Fruit fly (Drosophila melanogaster) whole organism, prepupa: ENCODE results near the gene CG31751.
A peak's percentile ranks its signal among the peaks of the same experiment; 100 is the strongest.

Source experiments
- CG10631 ChIP-seq: fragments of 200-800 bp; sonication (Bioruptor generic); optimal IDR thresholded peaks from 2 replicates; lab custom pipeline; 2016; ENCODE audit warnings: missing biosample characterization, missing genetic modification characterization
- CG10669 ChIP-seq: fragments of 200-800 bp; sonication (Bioruptor generic); optimal IDR thresholded peaks from 3 replicates; lab custom pipeline; 2018; ENCODE audit warnings: missing biosample characterization, mild to moderate bottlenecking, missing genetic modification characterization, moderate library complexity
- CG11762 ChIP-seq: fragments of 200-800 bp; sonication (Bioruptor generic); optimal IDR thresholded peaks from 3 replicates; lab custom pipeline; 2016; ENCODE audit warnings: missing biosample characterization, missing genetic modification characterization; ENCODE audit not compliant: insufficient read depth
- CG11902 ChIP-seq: fragments of 200-800 bp; sonication (Bioruptor generic); optimal IDR thresholded peaks from 3 replicates; lab custom pipeline; 2016; ENCODE audit warnings: missing biosample characterization, missing genetic modification characterization
- CG15336 ChIP-seq: fragments of 200-800 bp; sonication (Bioruptor generic); IDR thresholded peaks from 2 replicates; pipeline ENCODE4 v1.3.6; 2022; ENCODE audit warnings: missing biosample characterization, missing genetic modification characterization
- CG1621 ChIP-seq: fragments of 200-800 bp; sonication (Bioruptor generic); optimal IDR thresholded peaks from 3 replicates; lab custom pipeline; 2018; ENCODE audit warnings: missing biosample characterization, mild to moderate bottlenecking, missing genetic modification characterization
- CG31627 ChIP-seq: fragments of 200-800 bp; sonication (Bioruptor generic); optimal IDR thresholded peaks from 3 replicates; lab custom pipeline; 2016; ENCODE audit warnings: missing biosample characterization, missing genetic modification characterization
- CG3919 ChIP-seq: fragments of 200-800 bp; sonication (Bioruptor generic); optimal IDR thresholded peaks from 3 replicates; lab custom pipeline; 2016; ENCODE audit warnings: missing biosample characterization, missing genetic modification characterization
- CG6163 ChIP-seq: fragments of 200-800 bp; sonication (Bioruptor generic); IDR thresholded peaks from 3 replicates; pipeline ENCODE4 v1.3.6; 2022; ENCODE audit warnings: missing biosample characterization, missing genetic modification characterization
- CG6792 ChIP-seq: fragments of 200-800 bp; sonication (Bioruptor generic); optimal IDR thresholded peaks from 3 replicates; lab custom pipeline; 2016; ENCODE audit warnings: missing biosample characterization, missing genetic modification characterization
- CG6808 ChIP-seq: fragments of 200-800 bp; sonication (Bioruptor generic); optimal IDR thresholded peaks from 3 replicates; lab custom pipeline; 2017; ENCODE audit warnings: missing biosample characterization, missing genetic modification characterization, mild to moderate bottlenecking, moderate library complexity, missing genetic modification reagents
- CG9139 ChIP-seq: fragments of 200-800 bp; sonication (Bioruptor generic); optimal IDR thresholded peaks from 3 replicates; lab custom pipeline; 2017; ENCODE audit warnings: missing biosample characterization, mild to moderate bottlenecking, missing genetic modification characterization
- Eip78C ChIP-seq: fragments of 200-800 bp; sonication (Bioruptor generic); peaks from one replicate; lab custom pipeline; 2016; ENCODE audit warnings: missing biosample characterization, missing genetic modification characterization
- Ets21C ChIP-seq: fragments of 200-800 bp; sonication (Bioruptor generic); optimal IDR thresholded peaks from 3 replicates; lab custom pipeline; 2016; ENCODE audit warnings: missing biosample characterization, missing genetic modification characterization
- Ets96B ChIP-seq: fragments of 200-800 bp; optimal IDR thresholded peaks from 2 replicates; lab custom pipeline; 2019; ENCODE audit warnings: missing biosample characterization, mild to moderate bottlenecking, missing genetic modification characterization, moderate library complexity
- Gug ChIP-seq: fragments of 200-800 bp; sonication (Bioruptor generic); IDR thresholded peaks from 2 replicates; pipeline ENCODE4 v1.3.6; 2022; ENCODE audit warnings: missing biosample characterization, missing genetic modification characterization
- Hr38 ChIP-seq: sonication (Bioruptor generic); optimal IDR thresholded peaks from 2 replicates; lab custom pipeline; 2016; ENCODE audit warnings: missing biosample characterization, missing genetic modification characterization
- Hr39 ChIP-seq: fragments of 200-800 bp; sonication (Bioruptor generic); optimal IDR thresholded peaks from 2 replicates; lab custom pipeline; 2016; ENCODE audit warnings: missing biosample characterization, missing genetic modification characterization
- Hr4 ChIP-seq: fragments of 200-800 bp; sonication (Bioruptor generic); optimal IDR thresholded peaks from 3 replicates; lab custom pipeline; 2016; ENCODE audit warnings: missing biosample characterization, missing genetic modification characterization
- Lpt ChIP-seq: fragments of 200-800 bp; sonication (Bioruptor generic); optimal IDR thresholded peaks from 3 replicates; lab custom pipeline; 2016; ENCODE audit warnings: missing biosample characterization, missing genetic modification characterization
- OdsH ChIP-seq: fragments of 200-800 bp; sonication (Bioruptor generic); optimal IDR thresholded peaks from 3 replicates; lab custom pipeline; 2016; ENCODE audit warnings: missing biosample characterization, missing genetic modification characterization
- Sox15 ChIP-seq: fragments of 200-800 bp; sonication (Bioruptor generic); optimal IDR thresholded peaks from 3 replicates; lab custom pipeline; 2016; ENCODE audit warnings: missing biosample characterization, missing genetic modification characterization
- achi ChIP-seq: fragments of 200-800 bp; sonication (Bioruptor generic); optimal IDR thresholded peaks from 3 replicates; lab custom pipeline; 2016; ENCODE audit warnings: missing biosample characterization, missing genetic modification characterization
- cyc ChIP-seq: fragments of 200-800 bp; sonication (Bioruptor generic); optimal IDR thresholded peaks from 3 replicates; lab custom pipeline; 2016; ENCODE audit warnings: missing biosample characterization, missing genetic modification characterization
- dac ChIP-seq: fragments of 200-800 bp; sonication (Bioruptor generic); optimal IDR thresholded peaks from 2 replicates; lab custom pipeline; 2017; ENCODE audit warnings: missing biosample characterization, mild to moderate bottlenecking, missing genetic modification characterization
- dsx ChIP-seq: fragments of 200-800 bp; optimal IDR thresholded peaks from 3 replicates; lab custom pipeline; 2019; ENCODE audit warnings: missing biosample characterization, mild to moderate bottlenecking, missing genetic modification characterization, moderate library complexity; ENCODE audit not compliant: poor library complexity, severe bottlenecking
- fd85E ChIP-seq: fragments of 200-800 bp; sonication (Bioruptor generic); optimal IDR thresholded peaks from 3 replicates; lab custom pipeline; 2016; ENCODE audit warnings: missing biosample characterization, missing genetic modification characterization
- fkh ChIP-seq: fragments of 200-800 bp; sonication (Bioruptor generic); optimal IDR thresholded peaks from 3 replicates; lab custom pipeline; 2017; ENCODE audit warnings: missing biosample characterization, mild to moderate bottlenecking, missing genetic modification characterization, moderate library complexity
- lz ChIP-seq: fragments of 200-800 bp; sonication (Bioruptor generic); optimal IDR thresholded peaks from 3 replicates; lab custom pipeline; 2016; ENCODE audit warnings: missing biosample characterization, missing genetic modification characterization
- salr ChIP-seq, 2 experiments: fragments of 200-800 bp; sonication (Bioruptor generic); optimal IDR thresholded peaks; 3 replicates each; lab custom pipeline; 2016 to 2018; ENCODE audit warnings: missing biosample characterization in 2 of 2, missing genetic modification characterization in 2 of 2, mild to moderate bottlenecking in 1 of 2
- spab ChIP-seq: fragments of 200-800 bp; sonication (Bioruptor generic); optimal IDR thresholded peaks from 2 replicates; lab custom pipeline; 2017; ENCODE audit warnings: missing biosample characterization, mild to moderate bottlenecking, missing genetic modification characterization, missing genetic modification reagents
- ss ChIP-seq, 2 experiments: fragments of 200-800 bp; sonication (Bioruptor generic); optimal IDR thresholded peaks; 2 replicates in 1 of 2; 3 replicates in 1 of 2; lab custom pipeline; 2017 to 2018; ENCODE audit warnings: mild to moderate bottlenecking in 2 of 2, missing biosample characterization in 2 of 2, missing genetic modification characterization in 2 of 2, moderate library complexity in 1 of 2
- svp ChIP-seq: fragments of 200-800 bp; sonication (Bioruptor generic); peaks from one replicate; lab custom pipeline; 2016; ENCODE audit warnings: missing biosample characterization, missing genetic modification characterization
- topi ChIP-seq: fragments of 200-800 bp; sonication (Bioruptor generic); optimal IDR thresholded peaks from 3 replicates; lab custom pipeline; 2016; ENCODE audit warnings: missing biosample characterization, missing genetic modification characterization
- vri ChIP-seq: fragments of 200-800 bp; sonication (Bioruptor generic); optimal IDR thresholded peaks from 3 replicates; lab custom pipeline; 2016; ENCODE audit warnings: missing biosample characterization, mild to moderate bottlenecking, missing genetic modification characterization

The CG31751 gene

DNA sequence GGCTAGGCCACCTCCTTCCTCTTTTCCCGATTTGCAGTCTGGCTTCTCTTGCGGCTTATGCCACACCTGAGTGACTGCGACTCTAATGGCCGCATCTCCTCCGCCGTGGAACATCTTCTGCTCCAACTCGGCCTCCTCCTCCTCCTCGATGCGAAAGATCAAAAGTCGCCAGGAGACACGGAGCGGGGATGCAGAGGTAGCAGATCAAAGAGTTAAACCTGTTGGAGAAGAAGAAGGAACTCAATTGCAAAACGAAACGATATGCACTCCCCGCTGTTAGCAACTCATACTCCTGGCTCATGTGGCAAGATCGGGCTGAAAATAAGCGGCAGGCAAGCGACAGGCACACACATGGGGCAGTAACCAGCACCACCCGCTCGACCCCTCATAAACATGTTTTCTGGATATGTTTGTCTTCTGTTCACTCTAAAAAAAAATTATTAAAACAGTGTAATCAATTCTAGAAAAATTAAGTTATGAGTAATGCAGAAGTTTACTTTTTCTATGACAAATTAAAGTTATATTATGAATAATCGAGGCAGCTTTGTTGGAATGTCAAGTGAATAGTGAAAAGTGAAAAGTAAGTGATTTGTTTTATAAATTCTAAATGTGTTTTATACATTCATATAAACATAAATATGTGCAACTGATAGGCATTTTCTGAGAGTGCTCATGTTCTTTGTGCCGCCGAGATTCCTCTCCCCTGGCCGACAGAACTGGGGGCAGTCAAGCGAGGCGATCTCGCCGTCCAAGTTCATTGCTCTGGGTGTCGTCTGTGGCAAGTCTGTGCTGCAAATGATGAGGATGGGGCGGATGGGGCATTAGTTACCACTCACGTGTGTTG is 12.1 kb upstream of the CG31751 start (continued):
- TF ChIP-seq dsx (GFP tag; lab: Kevin White, UChicago), result peak; percentile 81
- TF ChIP-seq CG11762 (GFP tag; lab: Kevin White, UChicago), result peak; percentile 63
- peak; percentile 88 for TF ChIP-seq CG6808 (GFP tag; lab: Kevin White, UChicago)
- peak; percentile 64 for TF ChIP-seq CG1621
- TF ChIP-seq OdsH (GFP tag; lab: Kevin White, UChicago), result peak; percentile 81
- no peak for TF ChIP-seq fd85E (GFP tag; lab: Kevin White, UChicago)
- peak; percentile 95 for TF ChIP-seq Eip78C (GFP tag; lab: Kevin White, UChicago)
- TF ChIP-seq CG11902, result no peak
- no peak for TF ChIP-seq Hr38 (GFP tag; lab: Kevin White, UChicago)
- peak; percentile 76 for TF ChIP-seq Lpt
- peak; percentile 79 for TF ChIP-seq CG9139 (GFP tag; lab: Kevin White, UChicago)
- peak; percentile 83 for TF ChIP-seq spab
- TF ChIP-seq ss (GFP tag; optimal IDR thresholded peaks at IDR 0.05; lab: Kevin White, UChicago), result peak; percentile 85 to 88
- TF ChIP-seq svp (GFP tag; lab: Kevin White, UChicago), result peak; percentile 90

DNA sequence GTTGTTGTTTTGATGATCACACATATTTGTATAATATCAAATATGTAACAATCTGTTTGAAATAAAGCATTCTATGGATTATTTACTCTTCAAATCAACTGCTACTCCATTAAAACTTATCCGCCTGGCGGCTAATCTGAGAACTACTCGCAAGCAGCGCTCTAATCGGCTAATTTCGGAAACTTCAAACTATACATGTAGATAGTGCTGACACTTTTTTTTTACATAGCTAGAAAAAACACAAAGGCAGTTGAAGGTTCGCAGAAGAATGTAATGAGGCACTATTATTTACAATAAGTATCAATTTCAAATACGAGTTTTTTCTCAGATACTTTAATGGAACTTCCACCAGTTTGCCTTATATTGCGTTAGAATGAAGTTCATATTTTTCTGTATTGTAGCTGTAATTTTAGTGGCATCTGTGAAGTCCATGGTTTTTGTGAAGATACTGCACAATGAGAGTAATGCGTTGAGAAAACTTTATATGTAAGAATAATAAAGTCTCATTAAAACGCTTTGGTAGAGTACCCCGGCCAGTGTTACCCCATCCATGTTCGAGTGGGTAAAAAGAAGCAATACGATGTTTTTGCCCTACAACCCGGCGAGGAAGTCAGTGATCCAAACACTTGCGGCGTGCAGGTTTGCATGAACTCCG is 10.9 kb upstream of the CG31751 start:
- peak; percentile 67 for TF ChIP-seq CG3919 (GFP tag; lab: Kevin White, UChicago)
- TF ChIP-seq salr (GFP tag; optimal IDR thresholded peaks at IDR 0.05; lab: Kevin White, UChicago), result peak in 1 of 2 experiments; percentile 45
- TF ChIP-seq Ets21C (GFP tag; lab: Kevin White, UChicago), result peak; percentile 16
- TF ChIP-seq CG10631 (GFP tag; lab: Kevin White, UChicago), result peak; percentile 28
- TF ChIP-seq svp (GFP tag; lab: Kevin White, UChicago), result peak; percentile 41
- peak; percentile 68 for TF ChIP-seq cyc
- no peak for TF ChIP-seq CG15336 (GFP tag; lab: Robert Waterston, UW)
- TF ChIP-seq OdsH (GFP tag; lab: Kevin White, UChicago), result peak; percentile 50
- no peak for TF ChIP-seq CG11762 (GFP tag; lab: Kevin White, UChicago)
- peak; percentile 20 for TF ChIP-seq Hr4 (GFP tag; lab: Kevin White, UChicago)
- TF ChIP-seq lz, result peak; percentile 44
- TF ChIP-seq Hr39, result peak; percentile 35
- TF ChIP-seq fkh (GFP tag; lab: Kevin White, UChicago), result peak; percentile 83
- no peak for TF ChIP-seq fd85E (GFP tag; lab: Kevin White, UChicago)
- peak; percentile 54 for TF ChIP-seq CG31627 (GFP tag; lab: Kevin White, UChicago)
- no peak for TF ChIP-seq Sox15
- no peak for TF ChIP-seq Gug (GFP tag; lab: Robert Waterston, UW)
- TF ChIP-seq Eip78C (GFP tag; lab: Kevin White, UChicago), result peak; percentile 64
- TF ChIP-seq CG10669 (GFP tag; lab: Kevin White, UChicago), result peak; percentile 3

DNA sequence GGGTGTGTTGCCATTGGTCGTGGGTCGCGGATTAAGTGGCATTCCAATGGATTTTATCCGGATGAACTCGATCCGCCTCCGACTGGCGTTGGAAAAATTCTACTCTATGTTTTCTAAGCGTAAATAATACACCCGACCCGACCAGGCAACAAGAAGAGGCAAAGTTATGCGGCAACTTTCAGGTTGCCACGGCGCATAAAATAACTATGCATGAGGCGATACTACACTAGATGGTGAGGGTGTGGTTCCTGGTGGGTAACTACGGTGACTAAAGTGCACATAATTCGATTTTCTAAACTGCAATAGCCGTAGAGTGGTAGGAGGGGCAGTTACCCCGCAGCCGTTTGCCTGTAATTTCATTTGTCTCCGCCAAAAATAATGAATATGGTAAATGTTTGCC is 5.9 kb upstream of the CG31751 start, which contains the start of gene CG43338:
Gene CG43338, minus strand, starts transcription at position 101 of the 400 bp plus-strand sequence.
- TF ChIP-seq Hr38 (GFP tag; lab: Kevin White, UChicago), result no peak
- TF ChIP-seq Hr4 (GFP tag; lab: Kevin White, UChicago), result no peak
- TF ChIP-seq CG6792 (GFP tag; lab: Kevin White, UChicago), result no peak
- TF ChIP-seq vri, result no peak
- no peak for TF ChIP-seq OdsH (GFP tag; lab: Kevin White, UChicago)
- no peak for TF ChIP-seq CG9139 (GFP tag; lab: Kevin White, UChicago)
- TF ChIP-seq Ets96B (tag; lab: Kevin White, UChicago), result no peak
- no peak for TF ChIP-seq dac (GFP tag; lab: Kevin White, UChicago)
- no peak for TF ChIP-seq CG6808 (GFP tag; lab: Kevin White, UChicago)
- TF ChIP-seq fkh (GFP tag; lab: Kevin White, UChicago), result no peak
- no peak for TF ChIP-seq dsx (GFP tag; lab: Kevin White, UChicago)
- TF ChIP-seq CG6163, result no peak
- TF ChIP-seq Eip78C (GFP tag; lab: Kevin White, UChicago), result no peak
- no peak for TF ChIP-seq salr (GFP tag; optimal IDR thresholded peaks at IDR 0.05; lab: Kevin White, UChicago)
- TF ChIP-seq achi (GFP tag; lab: Kevin White, UChicago), result no peak
- no peak for TF ChIP-seq Sox15
- TF ChIP-seq CG31627 (GFP tag; lab: Kevin White, UChicago), result no peak
- no peak for TF ChIP-seq topi (GFP tag; lab: Kevin White, UChicago)
